Fruit fly (Drosophila melanogaster): Measurements from ENCODE around the gene CG14042.

Gene CG14042

dm6 chr2L:5009306-5010030 lies 28.0 kb upstream of the CG14042 start, which contains the start of gene Rtnl1 (continued):
- TF ChIP-seq Lim3 (GFP tag; IDR thresholded peaks at IDR 0.05) = no peak
- TF ChIP-seq HmgD (GFP tag; optimal IDR thresholded peaks at IDR 0.05) = peak; percentile 88
- TF ChIP-seq CG10209 (GFP tag; optimal IDR thresholded peaks at IDR 0.05) = no peak
- TF ChIP-seq crc (GFP tag; optimal IDR thresholded peaks at IDR 0.05) = no peak
- no peak for TF ChIP-seq CG31441 (GFP tag; IDR thresholded peaks at IDR 0.05)
- no peak for TF ChIP-seq Blimp-1 (GFP tag; optimal IDR thresholded peaks at IDR 0.05)
- no peak for TF ChIP-seq ro (GFP tag; IDR thresholded peaks at IDR 0.05)
- no peak for TF ChIP-seq Camta (GFP tag; optimal IDR thresholded peaks at IDR 0.05)
- peak; percentile 35 for TF ChIP-seq Mad (GFP tag; optimal IDR thresholded peaks at IDR 0.05)
- TF ChIP-seq bigmax (GFP tag; optimal IDR thresholded peaks at IDR 0.05) = no peak
- peak; percentile 56 for TF ChIP-seq CG7987 (GFP tag; optimal IDR thresholded peaks at IDR 0.05)
- TF ChIP-seq CG30403 (GFP tag; optimal IDR thresholded peaks at IDR 0.05) = peak; percentile 35
- peak; percentile 50; the same call in 1 of the 3 replicates for TF ChIP-seq CG17361 (GFP tag; IDR thresholded peaks at IDR 0.05)
- TF ChIP-seq unc-4 (GFP tag; IDR thresholded peaks at IDR 0.05; ENCODE audit: partially characterized antibody) = peak; percentile 94
- TF ChIP-seq CG13894 (tag; optimal IDR thresholded peaks at IDR 0.05) = peak; percentile 47
- TF ChIP-seq dysf (GFP tag; IDR thresholded peaks at IDR 0.05) = 0 out of 3 replicates have a peak, but pooled peaks have one; percentile 12
- TF ChIP-seq wor (GFP tag; IDR thresholded peaks at IDR 0.05) = no peak
- TF ChIP-seq CG4404 (GFP tag; IDR thresholded peaks at IDR 0.05) = no peak
- TF ChIP-seq CG1233 (GFP tag; optimal IDR thresholded peaks at IDR 0.05) = no peak
- TF ChIP-seq nau (GFP tag; optimal IDR thresholded peaks at IDR 0.05) = no peak
- TF ChIP-seq zfh1 (GFP tag; IDR thresholded peaks at IDR 0.05) = no peak
- TF ChIP-seq cas (GFP tag; IDR thresholded peaks at IDR 0.05) = no peak
- no peak for TF ChIP-seq ara (GFP tag; IDR thresholded peaks at IDR 0.05)
- no peak for TF ChIP-seq psq (GFP tag; optimal IDR thresholded peaks at IDR 0.05)
- peak; percentile 57; the same call in 2 of the 3 replicates for TF ChIP-seq ci (GFP tag; IDR thresholded peaks at IDR 0.05)
- no peak for TF ChIP-seq CG12104 (GFP tag; optimal IDR thresholded peaks at IDR 0.05)
- TF ChIP-seq Elba2 (GFP tag; optimal IDR thresholded peaks at IDR 0.05) = peak; percentile 96
- TF ChIP-seq fu2 (GFP tag; optimal IDR thresholded peaks at IDR 0.05) = no peak
- TF ChIP-seq Mes4 (GFP tag; optimal IDR thresholded peaks at IDR 0.05) = no peak
- no peak for TF ChIP-seq CG1529 (GFP tag; optimal IDR thresholded peaks at IDR 0.05)
- TF ChIP-seq ac (GFP tag; optimal IDR thresholded peaks at IDR 0.05) = no peak
- TF ChIP-seq chm (GFP tag; IDR thresholded peaks at IDR 0.05) = peak; percentile 48; the same call in 1 of the 2 replicates
- no peak for TF ChIP-seq ems (GFP tag; optimal IDR thresholded peaks at IDR 0.05)
- TF ChIP-seq CG4360 (GFP tag; IDR thresholded peaks at IDR 0.05) = no peak
- no peak for TF ChIP-seq ken (GFP tag; IDR thresholded peaks at IDR 0.05)
- no peak for TF ChIP-seq CG8281 (tag; optimal IDR thresholded peaks at IDR 0.05)
- peak; percentile 40 for TF ChIP-seq CG9609 (GFP tag; optimal IDR thresholded peaks at IDR 0.05)
- TF ChIP-seq slp2 (GFP tag; optimal IDR thresholded peaks at IDR 0.05) = no peak
- TF ChIP-seq salm (tag; optimal IDR thresholded peaks at IDR 0.05) = peak; percentile 9
- TF ChIP-seq Sin3A (optimal IDR thresholded peaks at IDR 0.05) = peak; percentile 95
- no peak for TF ChIP-seq HLH3B (GFP tag; IDR thresholded peaks at IDR 0.05)
- TF ChIP-seq ranshi (GFP tag; IDR thresholded peaks at IDR 0.05) = no peak
- no peak for TF ChIP-seq Oli (tag; optimal IDR thresholded peaks at IDR 0.05)
- no peak for TF ChIP-seq br (optimal IDR thresholded peaks at IDR 0.05)
- TF ChIP-seq MBD-R2 (GFP tag; IDR thresholded peaks at IDR 0.05) = peak; percentile 80
- no peak for TF ChIP-seq Rx (GFP tag; IDR thresholded peaks at IDR 0.05)
- TF ChIP-seq z (GFP tag; IDR thresholded peaks at IDR 0.05) = no peak
- TF ChIP-seq nmo (GFP tag; optimal IDR thresholded peaks at IDR 0.05) = peak; percentile 76
- no peak for TF ChIP-seq sr (GFP tag; IDR thresholded peaks at IDR 0.05)
- TF ChIP-seq CG13624 (GFP tag; optimal IDR thresholded peaks at IDR 0.05) = peak; percentile 71
- TF ChIP-seq az2 (GFP tag; optimal IDR thresholded peaks at IDR 0.05) = peak; percentile 3
- TF ChIP-seq NfI (GFP tag; optimal IDR thresholded peaks at IDR 0.05) = no peak
